Fruit fly (Drosophila melanogaster): ENCODE measurements around the gene MED30.

MED30 gene

DNA sequence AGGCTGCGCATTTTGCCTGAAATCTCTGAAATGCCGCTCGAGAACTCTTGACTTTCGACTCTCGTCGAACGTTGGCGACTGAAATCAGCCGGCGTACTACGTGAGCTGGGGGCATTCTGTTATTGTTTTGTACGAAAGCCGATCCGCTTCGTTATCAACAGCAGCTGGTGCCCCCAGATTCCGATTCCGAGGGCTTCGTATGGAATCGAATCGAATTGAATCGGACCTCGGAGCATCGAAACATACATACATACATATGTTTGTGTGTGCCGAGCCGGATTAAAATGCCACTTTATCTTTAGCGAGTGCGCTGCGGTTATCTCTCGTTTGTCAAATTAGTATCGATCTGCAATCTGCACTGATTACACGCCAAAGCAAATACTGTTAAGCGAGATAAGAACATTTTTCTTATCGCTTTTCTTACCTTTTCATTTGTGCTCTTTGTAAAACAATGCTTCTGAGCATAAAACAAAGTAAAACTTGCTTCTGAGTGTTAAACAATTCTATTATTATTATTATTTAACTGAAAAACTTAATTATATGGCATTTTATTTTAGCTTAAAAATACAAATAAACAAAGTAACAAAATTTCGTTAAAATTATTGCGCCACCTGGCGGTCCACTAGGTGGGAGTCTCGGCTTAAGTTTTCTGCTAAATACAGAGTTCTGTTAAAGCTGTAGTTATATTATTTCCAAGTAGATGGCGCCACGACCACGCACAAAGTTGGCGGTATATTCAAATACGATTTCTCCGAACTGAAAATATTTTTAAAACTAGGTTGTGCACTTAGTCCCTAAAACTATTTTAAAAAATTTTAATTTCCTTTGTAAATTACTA is 47.2 kb downstream of the MED30 start, which contains the start of gene Reg-2 (continued):
- TF ChIP-seq CG5180 (GFP tag; optimal IDR thresholded peaks at IDR 0.05) (no peak), gcm (GFP tag; optimal IDR thresholded peaks at IDR 0.05) (no peak), CG8924 (tag; optimal IDR thresholded peaks at IDR 0.05) (no peak), zfh2 (GFP tag; optimal IDR thresholded peaks at IDR 0.05) (no peak), gem (tag; optimal IDR thresholded peaks at IDR 0.05) (peak; percentile 32), CG17912 (GFP tag; optimal IDR thresholded peaks at IDR 0.05) (no peak), CG13123 (GFP tag; optimal IDR thresholded peaks at IDR 0.05) (no peak), chif (GFP tag; optimal IDR thresholded peaks at IDR 0.05) (no peak), CG13775 (GFP tag; optimal IDR thresholded peaks at IDR 0.05) (no peak), schlank (tag; optimal IDR thresholded peaks at IDR 0.05) (no peak), hbn (GFP tag; IDR thresholded peaks at IDR 0.05; ENCODE audit: partially characterized antibody) (no peak), Oli (tag; optimal IDR thresholded peaks at IDR 0.05) (no peak), CG4854 (GFP tag; optimal IDR thresholded peaks at IDR 0.05) (no peak), CG10321 (GFP tag; IDR thresholded peaks at IDR 0.05) (no peak), fd64A (GFP tag; optimal IDR thresholded peaks at IDR 0.05) (no peak), CG13287 (GFP tag; IDR thresholded peaks at IDR 0.05; ENCODE audit: partially characterized antibody) (no peak), NC2β (GFP tag; optimal IDR thresholded peaks at IDR 0.05) (no peak), CG2199 (GFP tag; IDR thresholded peaks at IDR 0.05) (no peak), gce (GFP tag; IDR thresholded peaks at IDR 0.05) (no peak), CG7357 (GFP tag; IDR thresholded peaks at IDR 0.05) (no peak), MTF-1 (GFP tag; optimal IDR thresholded peaks at IDR 0.05; ENCODE audit: borderline replicate concordance) (no peak), CG1647 (GFP tag; optimal IDR thresholded peaks at IDR 0.05) (no peak), wdn (GFP tag; IDR thresholded peaks at IDR 0.05) (no peak), CG3281 (GFP tag; optimal IDR thresholded peaks at IDR 0.05) (no peak), gsb-n (tag; optimal IDR thresholded peaks at IDR 0.05) (no peak), CkIIα-i1 (GFP tag; IDR thresholded peaks at IDR 0.05) (no peak), CG14860 (GFP tag; IDR thresholded peaks at IDR 0.05; ENCODE audit: partially characterized antibody) (no peak), bowl (GFP tag; IDR thresholded peaks at IDR 0.05) (no peak), CG7987 (GFP tag; optimal IDR thresholded peaks at IDR 0.05) (no peak), lbe (GFP tag; optimal IDR thresholded peaks at IDR 0.05) (peak; percentile 23), amos (GFP tag; IDR thresholded peaks at IDR 0.05; ENCODE audit: partially characterized antibody) (no peak; the same call in 1 of the 2 replicates), CG18764 (GFP tag; optimal IDR thresholded peaks at IDR 0.05) (no peak), CG1792 (GFP tag; optimal IDR thresholded peaks at IDR 0.05) (no peak), CG30403 (GFP tag; optimal IDR thresholded peaks at IDR 0.05) (peak; percentile 24), kay (GFP tag; optimal IDR thresholded peaks at IDR 0.05) (no peak), YL-1 (GFP tag; optimal IDR thresholded peaks at IDR 0.05) (no peak), NK7.1 (GFP tag; optimal IDR thresholded peaks at IDR 0.05) (no peak), CoRest (tag; optimal IDR thresholded peaks at IDR 0.05) (peak; percentile 40), vvl (GFP tag; IDR thresholded peaks at IDR 0.05) (no peak), CG11085 (GFP tag; IDR thresholded peaks at IDR 0.05) (no peak), twi (tag; optimal IDR thresholded peaks at IDR 0.05) (no peak), Nf-YB (GFP tag; optimal IDR thresholded peaks at IDR 0.05) (peak; percentile 47), zfh1 (GFP tag; IDR thresholded peaks at IDR 0.05) (no peak), ttk (GFP tag; IDR thresholded peaks at IDR 0.05) (no peak), ems (GFP tag; optimal IDR thresholded peaks at IDR 0.05) (no peak), Pdp1 (GFP tag; optimal IDR thresholded peaks at IDR 0.05) (peak in 1 of 2 experiments; percentile 0), CG16815 (GFP tag; optimal IDR thresholded peaks at IDR 0.05) (no peak), CG10462 (GFP tag; optimal IDR thresholded peaks at IDR 0.05) (no peak), CG17829 (tag; optimal IDR thresholded peaks at IDR 0.05) (peak; percentile 58)

Measured in whole organism, embryonic.